Fruit fly (Drosophila melanogaster) whole organism, pupa: ENCODE measurements around the gene CG18662.

Experiments
- CG10348 ChIP-seq: fragments of 200-800 bp; sonication (Bioruptor generic); IDR thresholded peaks from 2 replicates; pipeline ENCODE4 v1.3.6; 2022; ENCODE audit warnings: missing biosample characterization, missing genetic modification characterization
- CG12605 ChIP-seq: fragments of 200-800 bp; sonication (Bioruptor generic); IDR thresholded peaks from 2 replicates; pipeline ENCODE4 v1.3.6; 2022; ENCODE audit warnings: missing biosample characterization, missing genetic modification characterization
- CG14655 ChIP-seq: fragments of 200-800 bp; sonication (Bioruptor generic); optimal IDR thresholded peaks from 3 replicates; lab custom pipeline; 2017; ENCODE audit warnings: mild to moderate bottlenecking, missing biosample characterization, missing genetic modification reagents, missing genetic modification characterization
- CG17806 ChIP-seq: fragments of 200-800 bp; sonication (Bioruptor generic); optimal IDR thresholded peaks from 2 replicates; lab custom pipeline; 2018; ENCODE audit warnings: missing biosample characterization, mild to moderate bottlenecking, missing genetic modification characterization, moderate library complexity
- CG34367 ChIP-seq: fragments of 200-800 bp; sonication (Bioruptor generic); optimal IDR thresholded peaks from 2 replicates; lab custom pipeline; 2018; ENCODE audit warnings: missing biosample characterization, mild to moderate bottlenecking, missing genetic modification characterization
- CG4496 ChIP-seq: fragments of 200-800 bp; sonication (Bioruptor generic); IDR thresholded peaks from 3 replicates; pipeline ENCODE4 v1.3.6; 2022; ENCODE audit warnings: missing biosample characterization, missing genetic modification characterization
- CG8159 ChIP-seq: fragments of 200-800 bp; sonication (Bioruptor generic); optimal IDR thresholded peaks from 3 replicates; lab custom pipeline; 2018; ENCODE audit warnings: missing biosample characterization, mild to moderate bottlenecking, missing genetic modification characterization, moderate library complexity
- CG8301 ChIP-seq: fragments of 200-800 bp; sonication (Bioruptor generic); optimal IDR thresholded peaks from 2 replicates; lab custom pipeline; 2018; ENCODE audit warnings: missing biosample characterization, mild to moderate bottlenecking, missing genetic modification characterization
- EcR ChIP-seq: fragments of 200-800 bp; sonication (Bioruptor generic); optimal IDR thresholded peaks from 3 replicates; lab custom pipeline; 2019; ENCODE audit warnings: missing biosample characterization, missing genetic modification characterization, mild to moderate bottlenecking, moderate library complexity, missing genetic modification reagents
- Snoo ChIP-seq: fragments of 200-800 bp; sonication (Bioruptor generic); optimal IDR thresholded peaks from 3 replicates; lab custom pipeline; 2017; ENCODE audit warnings: missing biosample characterization, mild to moderate bottlenecking, missing genetic modification characterization, inconsistent platforms

- TF ChIP-seq CG34367 (no peak), Snoo (tag; lab: Kevin White, UChicago) (no peak), CG12605 (GFP tag; lab: Robert Waterston, UW) (no peak), CG8159 (tag; lab: Kevin White, UChicago) (no peak), EcR (GFP tag; lab: Kevin White, UChicago) (no peak), CG17806 (tag; lab: Kevin White, UChicago) (no peak), CG4496 (GFP tag; lab: Robert Waterston, UW) (no peak), CG8301 (no peak), CG10348 (GFP tag; lab: Robert Waterston, UW) (no peak), CG14655 (no peak)
These were observed 17.8 kb downstream of the CG18662 start, which contains the start of gene Try29F for dm6 chr2L:8998237-8998636.
